Fruit fly (Drosophila melanogaster) S2 (cell line): Measurements from ENCODE around the gene CG7634.

Source experiments
- CG8478 ChIP-seq: fragments of >200 bp; optimal IDR thresholded peaks from 2 replicates; lab custom pipeline; 2018
- CTCF ChIP-seq, 2 experiments: fragments of >200 bp; optimal IDR thresholded peaks; 2 replicates each; lab custom pipeline; 2018

- TF ChIP-seq CTCF (optimal IDR thresholded peaks at IDR 0.05; lab: Kevin White, UChicago): no peak
- no peak for TF ChIP-seq CG8478 (lab: Kevin White, UChicago)
These were observed 49.2 kb upstream of the CG7634 start, which contains the start of the genes SAK and Cdk12 for dm6 chr3L:21515823-21516715.
